Worm (Caenorhabditis elegans): ENCODE results near the gene C07G2.5.

Gene C07G2.5

DNA sequence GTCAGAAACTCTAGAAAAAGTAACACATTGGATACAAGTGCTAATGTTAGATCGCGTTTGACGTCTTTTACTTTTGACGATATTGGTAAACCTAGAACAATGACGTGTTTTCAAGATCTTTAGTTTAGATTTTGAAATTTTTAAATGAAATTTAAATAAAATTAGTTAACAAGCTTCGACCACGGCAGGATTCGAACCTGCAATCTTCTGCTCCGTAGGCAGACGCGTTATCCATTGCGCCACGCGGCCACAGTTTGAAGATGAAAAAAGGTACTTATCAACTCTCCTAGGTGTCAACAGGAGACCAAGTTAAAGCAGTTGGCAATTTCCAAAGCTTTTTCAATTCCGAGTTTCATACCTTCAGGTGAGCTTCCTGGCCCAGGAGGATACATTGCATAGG is 49.5 kb downstream of the C07G2.5 start (continued):
- no peak for TF ChIP-seq zfp-2 (tag; optimal IDR thresholded peaks at IDR 0.05)
- TF ChIP-seq egl-43 (GFP tag; IDR thresholded peaks at IDR 0.05) = 0 out of 2 replicates have a peak, but pooled peaks have one; percentile 41
- TF ChIP-seq nhr-41 (GFP tag; IDR thresholded peaks at IDR 0.05) = no peak
- TF ChIP-seq rbr-2 (tag; optimal IDR thresholded peaks at IDR 0.05) = no peak
- 0 out of 2 replicates have a peak, but pooled peaks have one; percentile 53 for TF ChIP-seq snpc-1.2 (GFP tag; IDR thresholded peaks at IDR 0.05)
- TF ChIP-seq nhr-48 (tag; optimal IDR thresholded peaks at IDR 0.05) = peak; percentile 12
- peak; percentile 41; the same call in 1 of the 2 replicates for TF ChIP-seq pha-4 (GFP tag; IDR thresholded peaks at IDR 0.05)
- no peak for TF ChIP-seq pha-4 (tag; optimal IDR thresholded peaks at IDR 0.05)
- no peak for TF ChIP-seq mep-1 (tag; optimal IDR thresholded peaks at IDR 0.05)
- TF ChIP-seq duxl-1 (tag; optimal IDR thresholded peaks at IDR 0.05; ENCODE audit: poor library complexity) = no peak
- no peak for TF ChIP-seq F44E2.7 (GFP tag; IDR thresholded peaks at IDR 0.05)
- no peak for TF ChIP-seq nhr-237 (tag; optimal IDR thresholded peaks at IDR 0.05)
- TF ChIP-seq hlh-11 (tag; optimal IDR thresholded peaks at IDR 0.05) = no peak
- TF ChIP-seq ceh-28 (tag; optimal IDR thresholded peaks at IDR 0.05) = no peak
- no peak for TF ChIP-seq lin-13 (GFP tag; optimal IDR thresholded peaks at IDR 0.05)
- no peak for TF ChIP-seq fkh-10 (GFP tag; optimal IDR thresholded peaks at IDR 0.05)
- 0 out of 2 replicates have a peak, but pooled peaks have one; percentile 21 for TF ChIP-seq php-3 (GFP tag; IDR thresholded peaks at IDR 0.05)
- no peak for TF ChIP-seq egl-27 (tag; optimal IDR thresholded peaks at IDR 0.05)
- TF ChIP-seq vab-7 (GFP tag; IDR thresholded peaks at IDR 0.05) = peak; percentile 49; the same call in 1 of the 2 replicates
- no peak for TF ChIP-seq ztf-7 (tag; optimal IDR thresholded peaks at IDR 0.05)
- TF ChIP-seq mdt-29 (GFP tag; IDR thresholded peaks at IDR 0.05) = 0 out of 2 replicates have a peak, but pooled peaks have one; percentile 7
- TF ChIP-seq ceh-62 (tag; optimal IDR thresholded peaks at IDR 0.05) = no peak
- TF ChIP-seq mes-2 (tag; optimal IDR thresholded peaks at IDR 0.05; ENCODE audit: poor library complexity, severe bottlenecking) = peak; percentile 10
- TF ChIP-seq arid-1 (GFP tag; conservative IDR thresholded peaks at IDR 0.05) = peak; percentile 71
- peak in 1 of 2 experiments; percentile 64 for TF ChIP-seq daf-16 (GFP tag; optimal IDR thresholded peaks at IDR 0.05)
- TF ChIP-seq daf-16 (tag; optimal IDR thresholded peaks at IDR 0.05) = no peak
- no peak for TF ChIP-seq ceh-32 (tag; optimal IDR thresholded peaks at IDR 0.05; ENCODE audit: poor library complexity)
- no peak for TF ChIP-seq unc-39 (tag; optimal IDR thresholded peaks at IDR 0.05)
- no peak for TF ChIP-seq T20F7.1 (GFP tag; optimal IDR thresholded peaks at IDR 0.05)
- peak; percentile 63 for TF ChIP-seq lin-38 (GFP tag; IDR thresholded peaks at IDR 0.05)
- TF ChIP-seq unc-62 (GFP tag; optimal IDR thresholded peaks at IDR 0.05 in 1 of 2) = peak in 1 of 2 experiments; percentile 47
- no peak for TF ChIP-seq unc-62 (tag; optimal IDR thresholded peaks at IDR 0.05)
- no peak for TF ChIP-seq ZK546.5 (tag; optimal IDR thresholded peaks at IDR 0.05)
- TF ChIP-seq lin-29 (GFP tag; IDR thresholded peaks at IDR 0.05) = no peak
- TF ChIP-seq unc-130 (GFP tag; optimal IDR thresholded peaks at IDR 0.05) = peak; percentile 51
- TF ChIP-seq nhr-111 (GFP tag; optimal IDR thresholded peaks at IDR 0.05) = no peak
- no peak for TF ChIP-seq hmg-1.1 (GFP tag; IDR thresholded peaks at IDR 0.05)
- 0 out of 2 replicates have a peak, but pooled peaks have one; percentile 70 for TF ChIP-seq D1046.2 (GFP tag; IDR thresholded peaks at IDR 0.05)
- TF ChIP-seq nhr-11 (tag; optimal IDR thresholded peaks at IDR 0.05) = no peak
- no peak for TF ChIP-seq sdz-12 (GFP tag; optimal IDR thresholded peaks at IDR 0.05)
- no peak for TF ChIP-seq cey-2 (tag; optimal IDR thresholded peaks at IDR 0.05; ENCODE audit: borderline replicate concordance, insufficient read depth)
- TF ChIP-seq dpl-1 (GFP tag; optimal IDR thresholded peaks at IDR 0.05) = no peak
- no peak for TF ChIP-seq F37D6.2 (tag; optimal IDR thresholded peaks at IDR 0.05)
- TF ChIP-seq lir-3 (tag; optimal IDR thresholded peaks at IDR 0.05) = no peak
- peak; percentile 44 for TF ChIP-seq dve-1 (tag; optimal IDR thresholded peaks at IDR 0.05; ENCODE audit: insufficient read depth)
- TF ChIP-seq daf-19 (GFP tag; conservative IDR thresholded peaks at IDR 0.05) = peak; percentile 46; the same call in 1 of the 2 replicates
- TF ChIP-seq zip-2 (tag; optimal IDR thresholded peaks at IDR 0.05) = no peak
- TF ChIP-seq hlh-30 (tag; optimal IDR thresholded peaks at IDR 0.05; ENCODE audit: insufficient read depth) = peak; percentile 6
- no peak for TF ChIP-seq nhr-6 (tag; optimal IDR thresholded peaks at IDR 0.05)
- TF ChIP-seq nhr-102 (tag; optimal IDR thresholded peaks at IDR 0.05) = peak; percentile 26
- no peak for TF ChIP-seq attf-4 (tag; optimal IDR thresholded peaks at IDR 0.05)

Measured in whole organism, L4 larva.